Comparison of ENCODE assay signal across 5 worm cellular contexts in the genomic region with DNA sequence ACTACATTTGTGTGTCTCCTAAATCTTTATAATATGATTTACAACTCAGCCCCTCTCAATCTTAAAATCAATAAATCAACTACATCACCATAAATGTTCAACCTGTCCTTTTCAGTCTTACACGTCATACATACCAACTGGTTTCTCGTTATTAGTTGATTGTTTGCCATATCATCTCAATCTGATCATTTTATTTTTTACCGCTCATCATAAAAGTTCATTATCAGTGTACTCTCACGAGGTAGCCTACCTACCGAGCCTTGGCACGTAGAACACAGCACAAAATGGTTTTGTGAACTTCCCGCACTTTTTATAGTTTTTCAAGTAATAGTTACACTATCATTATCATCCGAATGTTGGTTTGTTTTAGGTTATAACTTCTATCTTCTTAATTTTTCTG.
A peak's percentile ranks its signal among the peaks of the same experiment; 100 is the strongest.
TF ChIP-seq lines count a peak whose summit lies in the region.

No protein-coding gene starts in this region.

TF ChIP-seq in whole organism, L1 larva, 84 proteins besides CTCF, POLR2A, EP300 and RAD21 (continues in another document):
- peak; percentile 10 for TF ChIP-seq lin-14 (GFP tag; optimal IDR thresholded peaks at IDR 0.05; lab: Kevin White, UChicago)
- TF ChIP-seq fos-1 (tag; optimal IDR thresholded peaks at IDR 0.05; lab: Kevin White, UChicago), result no peak
- no peak for TF ChIP-seq mef-2 (tag; optimal IDR thresholded peaks at IDR 0.05; lab: Kevin White, UChicago)
- TF ChIP-seq mab-9 (GFP tag; IDR thresholded peaks at IDR 0.05; lab: Robert Waterston, UW), result no peak
- no peak for TF ChIP-seq ceh-63 (GFP tag; optimal IDR thresholded peaks at IDR 0.05; lab: Kevin White, UChicago)
- TF ChIP-seq F16B12.6 (tag; optimal IDR thresholded peaks at IDR 0.05; lab: Kevin White, UChicago), result no peak
- no peak for TF ChIP-seq mep-1 (tag; optimal IDR thresholded peaks at IDR 0.05; lab: Kevin White, UChicago)
- peak; percentile 24; the same call in 1 of the 2 replicates for TF ChIP-seq grh-1 (GFP tag; IDR thresholded peaks at IDR 0.05; lab: Robert Waterston, UW)
- TF ChIP-seq ceh-90 (tag; optimal IDR thresholded peaks at IDR 0.05; lab: Kevin White, UChicago), result no peak
- TF ChIP-seq dpl-1 (GFP tag; optimal IDR thresholded peaks at IDR 0.05; lab: Kevin White, UChicago), result no peak
- TF ChIP-seq nhr-84 (tag; optimal IDR thresholded peaks at IDR 0.05; lab: Kevin White, UChicago), result no peak
- no peak for TF ChIP-seq snu-23 (GFP tag; optimal IDR thresholded peaks at IDR 0.05; lab: Kevin White, UChicago)
- no peak for TF ChIP-seq aha-1 (tag; optimal IDR thresholded peaks at IDR 0.05; lab: Kevin White, UChicago)
- TF ChIP-seq nhr-20 (tag; optimal IDR thresholded peaks at IDR 0.05; lab: Kevin White, UChicago), result peak; percentile 7
- no peak for TF ChIP-seq rnt-1 (tag; optimal IDR thresholded peaks at IDR 0.05; lab: Kevin White, UChicago)
- TF ChIP-seq egl-13 (tag; optimal IDR thresholded peaks at IDR 0.05; lab: Kevin White, UChicago), result no peak
- peak; percentile 17 for TF ChIP-seq nhr-71 (tag; optimal IDR thresholded peaks at IDR 0.05; lab: Kevin White, UChicago)
- peak; percentile 64 for TF ChIP-seq nhr-85 (tag; lab: Kevin White, UChicago)

TF ChIP-seq in whole organism, L2 larva, 48 proteins besides CTCF, POLR2A, EP300 and RAD21:
- TF ChIP-seq crh-2 (tag; optimal IDR thresholded peaks at IDR 0.05; lab: Kevin White, UChicago) (peak; percentile 76), sma-3 (GFP tag; optimal IDR thresholded peaks at IDR 0.05; lab: Kevin White, UChicago) (peak; percentile 49), Y55F3AM.14 (GFP tag; optimal IDR thresholded peaks at IDR 0.05; lab: Kevin White, UChicago) (no peak), sma-9 (GFP tag; optimal IDR thresholded peaks at IDR 0.05; lab: Kevin White, UChicago) (peak; percentile 68), sma-9 (tag; optimal IDR thresholded peaks at IDR 0.05; lab: Kevin White, UChicago) (no peak), unc-39 (tag; optimal IDR thresholded peaks at IDR 0.05; lab: Kevin White, UChicago) (no peak), mab-5 (tag; optimal IDR thresholded peaks at IDR 0.05; lab: Kevin White, UChicago) (no peak), fos-1 (tag; optimal IDR thresholded peaks at IDR 0.05; lab: Kevin White, UChicago) (peak; percentile 71), aly-2 (tag; optimal IDR thresholded peaks at IDR 0.05; lab: Kevin White, UChicago) (no peak), C34F6.9 (tag; optimal IDR thresholded peaks at IDR 0.05; lab: Kevin White, UChicago) (no peak), nhr-12 (tag; optimal IDR thresholded peaks at IDR 0.05; lab: Kevin White, UChicago) (no peak), ztf-4 (tag; optimal IDR thresholded peaks at IDR 0.05; lab: Kevin White, UChicago) (no peak), nhr-129 (tag; optimal IDR thresholded peaks at IDR 0.05; lab: Kevin White, UChicago) (no peak)

TF ChIP-seq in whole organism, L3 larva, 47 proteins besides CTCF, POLR2A, EP300 and RAD21:
- TF ChIP-seq nhr-77 (tag; optimal IDR thresholded peaks at IDR 0.05; lab: Kevin White, UChicago) (no peak), jun-1 (tag; optimal IDR thresholded peaks at IDR 0.05; lab: Kevin White, UChicago) (peak; percentile 62), nhr-23 (tag; optimal IDR thresholded peaks at IDR 0.05; lab: Kevin White, UChicago) (no peak), pqm-1 (tag; optimal IDR thresholded peaks at IDR 0.05; lab: Kevin White, UChicago) (peak; percentile 71), skn-1 (tag; optimal IDR thresholded peaks at IDR 0.05; lab: Kevin White, UChicago) (no peak), ceh-28 (tag; optimal IDR thresholded peaks at IDR 0.05; lab: Kevin White, UChicago) (peak; percentile 27), elt-2 (tag; optimal IDR thresholded peaks at IDR 0.05; lab: Kevin White, UChicago) (peak; percentile 97), nhr-43 (tag; optimal IDR thresholded peaks at IDR 0.05; lab: Kevin White, UChicago; ENCODE audit: poor library complexity, severe bottlenecking) (peak; percentile 5), aly-2 (tag; optimal IDR thresholded peaks at IDR 0.05; lab: Kevin White, UChicago) (no peak)

TF ChIP-seq in whole organism, L4 larva, 104 proteins besides CTCF, POLR2A, EP300 and RAD21 (continues in another document):
- TF ChIP-seq dmd-9 (GFP tag; IDR thresholded peaks at IDR 0.05; lab: Robert Waterston, UW) (no peak), tra-1 (GFP tag; IDR thresholded peaks at IDR 0.05; lab: Robert Waterston, UW) (peak; percentile 4; the same call in 1 of the 2 replicates), ceh-82 (tag; optimal IDR thresholded peaks at IDR 0.05; lab: Kevin White, UChicago) (no peak), nhr-237 (tag; optimal IDR thresholded peaks at IDR 0.05; lab: Kevin White, UChicago) (no peak), spr-3 (GFP tag; optimal IDR thresholded peaks at IDR 0.05; lab: Kevin White, UChicago) (no peak), ama-1 (optimal IDR thresholded peaks at IDR 0.05; lab: Kevin White, UChicago) (no peak), jun-1 (tag; optimal IDR thresholded peaks at IDR 0.05; lab: Kevin White, UChicago) (no peak), gei-8 (GFP tag; optimal IDR thresholded peaks at IDR 0.05; lab: Kevin White, UChicago) (no peak), arid-1 (GFP tag; conservative IDR thresholded peaks at IDR 0.05; lab: Robert Waterston, UW) (no peak), hif-1 (tag; optimal IDR thresholded peaks at IDR 0.05; lab: Kevin White, UChicago) (peak in 1 of 2 experiments; percentile 61), nhr-77 (tag; optimal IDR thresholded peaks at IDR 0.05; lab: Kevin White, UChicago) (no peak), mxl-3 (GFP tag; optimal IDR thresholded peaks at IDR 0.05; lab: Kevin White, UChicago) (peak; percentile 7), nhr-111 (GFP tag; optimal IDR thresholded peaks at IDR 0.05; lab: Kevin White, UChicago) (no peak), dve-1 (tag; optimal IDR thresholded peaks at IDR 0.05; lab: Kevin White, UChicago; ENCODE audit: insufficient read depth) (peak; percentile 95), dmd-6 (GFP tag; IDR thresholded peaks at IDR 0.05; lab: Robert Waterston, UW) (peak; percentile 63), nhr-6 (tag; optimal IDR thresholded peaks at IDR 0.05; lab: Kevin White, UChicago) (no peak), hmg-1.1 (GFP tag; IDR thresholded peaks at IDR 0.05; lab: Robert Waterston, UW) (no peak), lin-39 (tag; optimal IDR thresholded peaks at IDR 0.05; lab: Kevin White, UChicago) (no peak), aha-1 (tag; lab: Kevin White, UChicago) (peak; percentile 98), php-3 (GFP tag; IDR thresholded peaks at IDR 0.05; lab: Robert Waterston, UW) (peak; percentile 97), hlh-11 (tag; optimal IDR thresholded peaks at IDR 0.05; lab: Kevin White, UChicago) (peak; percentile 73), vab-7 (GFP tag; IDR thresholded peaks at IDR 0.05; lab: Robert Waterston, UW) (no peak), tag-97 (GFP tag; IDR thresholded peaks at IDR 0.05; lab: Robert Waterston, UW) (no peak), nhr-25 (tag; optimal IDR thresholded peaks at IDR 0.05; lab: Kevin White, UChicago; ENCODE audit: borderline replicate concordance, insufficient read depth) (no peak), D1046.2 (GFP tag; IDR thresholded peaks at IDR 0.05; lab: Robert Waterston, UW) (no peak), spr-1 (tag; optimal IDR thresholded peaks at IDR 0.05; lab: Kevin White, UChicago) (no peak), daf-19 (GFP tag; conservative IDR thresholded peaks at IDR 0.05; lab: Robert Waterston, UW) (no peak)

TF ChIP-seq in whole organism, young adult, 124 proteins besides CTCF, POLR2A, EP300 and RAD21 (continues in another document):
- TF ChIP-seq athp-1 (tag; optimal IDR thresholded peaks at IDR 0.05; lab: Kevin White, UChicago) (no peak), nhr-80 (tag; optimal IDR thresholded peaks at IDR 0.05; lab: Kevin White, UChicago) (peak; percentile 73), him-1 (tag; optimal IDR thresholded peaks at IDR 0.05; lab: Kevin White, UChicago) (no peak), sptf-2 (GFP tag; optimal IDR thresholded peaks at IDR 0.05; lab: Kevin White, UChicago) (no peak), lin-40 (tag; optimal IDR thresholded peaks at IDR 0.05; lab: Kevin White, UChicago) (peak; percentile 10), sdz-38 (tag; optimal IDR thresholded peaks at IDR 0.05; lab: Kevin White, UChicago) (no peak), B0336.3 (GFP tag; IDR thresholded peaks at IDR 0.05; lab: Robert Waterston, UW) (0 out of 2 replicates have a peak, but pooled peaks have one; percentile 15), xnd-1 (tag; optimal IDR thresholded peaks at IDR 0.05; lab: Kevin White, UChicago) (no peak), T26A5.8 (tag; optimal IDR thresholded peaks at IDR 0.05; lab: Kevin White, UChicago) (no peak), attf-6 (GFP tag; IDR thresholded peaks at IDR 0.05; lab: Robert Waterston, UW) (no peak), snpc-1.3 (tag; optimal IDR thresholded peaks at IDR 0.05; lab: Kevin White, UChicago; ENCODE audit: insufficient read depth) (no peak), F10E7.11 (tag; optimal IDR thresholded peaks at IDR 0.05; lab: Kevin White, UChicago) (no peak), aptf-3 (GFP tag; IDR thresholded peaks at IDR 0.05; lab: Robert Waterston, UW) (no peak), dpff-1 (tag; optimal IDR thresholded peaks at IDR 0.05; lab: Kevin White, UChicago) (no peak), B0035.1 (tag; optimal IDR thresholded peaks at IDR 0.05; lab: Kevin White, UChicago) (no peak), atf-7 (tag; optimal IDR thresholded peaks at IDR 0.05; lab: Kevin White, UChicago) (peak; percentile 39), ceh-27 (GFP tag; optimal IDR thresholded peaks at IDR 0.05; lab: Kevin White, UChicago) (no peak), F39B2.1 (GFP tag; IDR thresholded peaks at IDR 0.05; lab: Robert Waterston, UW) (no peak), Y53G8AR.9 (GFP tag; conservative IDR thresholded peaks at IDR 0.05; lab: Robert Waterston, UW) (0 out of 2 replicates have a peak, but pooled peaks have one; percentile 42), egrh-3 (GFP tag; IDR thresholded peaks at IDR 0.05; lab: Robert Waterston, UW) (no peak), mes-4 (tag; optimal IDR thresholded peaks at IDR 0.05; lab: Kevin White, UChicago) (no peak), lir-1 (GFP tag; conservative IDR thresholded peaks at IDR 0.05; lab: Robert Waterston, UW) (no peak), ztf-26 (tag; optimal IDR thresholded peaks at IDR 0.05; lab: Kevin White, UChicago) (peak; percentile 24), nhr-90 (tag; optimal IDR thresholded peaks at IDR 0.05; lab: Kevin White, UChicago) (no peak), nfyb-1 (GFP tag; IDR thresholded peaks at IDR 0.05; lab: Robert Waterston, UW) (no peak), madf-6 (GFP tag; IDR thresholded peaks at IDR 0.05; lab: Robert Waterston, UW) (no peak), lin-26 (GFP tag; IDR thresholded peaks at IDR 0.05; lab: Robert Waterston, UW) (peak; percentile 58; the same call in 1 of the 2 replicates), zfh-2 (GFP tag; conservative IDR thresholded peaks at IDR 0.05; lab: Robert Waterston, UW) (no peak), ztf-28 (GFP tag; IDR thresholded peaks at IDR 0.05; lab: Robert Waterston, UW) (no peak), egl-44 (GFP tag; IDR thresholded peaks at IDR 0.05; lab: Robert Waterston, UW) (no peak), lin-54 (GFP tag; optimal IDR thresholded peaks at IDR 0.05; lab: Kevin White, UChicago) (no peak)
